Fruit fly (Drosophila melanogaster): ENCODE data around the gene CG7126.

Gene CG7126

DNA sequence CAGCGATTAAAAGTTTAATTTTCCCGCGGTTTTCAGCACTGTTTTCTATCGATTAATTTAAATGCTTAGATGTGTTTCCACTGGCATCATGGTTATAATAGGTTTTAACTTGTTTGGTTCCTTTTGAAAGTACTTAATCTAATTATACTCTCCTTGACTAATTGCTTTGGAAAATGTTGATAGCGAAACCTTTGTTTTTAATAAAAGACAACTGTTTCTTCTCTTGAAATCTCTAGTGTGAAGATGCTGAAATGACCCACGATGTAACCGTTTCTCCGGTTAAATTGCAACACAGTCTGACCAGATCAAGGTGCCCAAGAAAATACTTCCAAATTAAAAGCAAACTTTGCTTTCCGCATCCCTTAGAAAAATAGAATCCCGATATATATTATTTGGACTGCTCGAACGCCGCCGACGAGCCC is 3.7 kb downstream of the CG7126 start, which contains the start of gene Dlc90F (continued):
- TF ChIP-seq Kr (GFP tag; optimal IDR thresholded peaks at IDR 0.05): no peak
- peak; percentile 86 for TF ChIP-seq CHES-1-like (GFP tag; optimal IDR thresholded peaks at IDR 0.05)
- TF ChIP-seq ham (GFP tag; IDR thresholded peaks at IDR 0.05): no peak
- peak; percentile 40 for TF ChIP-seq D19B (GFP tag; optimal IDR thresholded peaks at IDR 0.05)
- TF ChIP-seq B-H2 (GFP tag; optimal IDR thresholded peaks at IDR 0.05): peak; percentile 67
- peak; percentile 25 for TF ChIP-seq CG12299 (tag; optimal IDR thresholded peaks at IDR 0.05)
- no peak for TF ChIP-seq CG10274 (GFP tag; optimal IDR thresholded peaks at IDR 0.05)
- peak; percentile 50 for TF ChIP-seq CG10543 (GFP tag; optimal IDR thresholded peaks at IDR 0.05)
- TF ChIP-seq az2 (GFP tag; optimal IDR thresholded peaks at IDR 0.05): peak; percentile 78
- TF ChIP-seq CG11504 (tag; optimal IDR thresholded peaks at IDR 0.05): peak; percentile 79
- TF ChIP-seq CG18599 (GFP tag; optimal IDR thresholded peaks at IDR 0.05): peak; percentile 44
- peak; percentile 78 for TF ChIP-seq CG10366 (GFP tag; IDR thresholded peaks at IDR 0.05)
- TF ChIP-seq Atf3 (GFP tag; optimal IDR thresholded peaks at IDR 0.05): peak; percentile 68
- TF ChIP-seq gro (GFP tag; optimal IDR thresholded peaks at IDR 0.05): peak; percentile 33
- peak; percentile 85 for TF ChIP-seq Side (GFP tag; optimal IDR thresholded peaks at IDR 0.05)
- peak; percentile 11 for TF ChIP-seq CG17912 (GFP tag; optimal IDR thresholded peaks at IDR 0.05)
- peak; percentile 41 for TF ChIP-seq wdn (GFP tag; IDR thresholded peaks at IDR 0.05)
- TF ChIP-seq HmgZ (tag; optimal IDR thresholded peaks at IDR 0.05): peak; percentile 81
- TF ChIP-seq CG30431 (GFP tag; optimal IDR thresholded peaks at IDR 0.05): peak; percentile 61
- peak; percentile 82 for TF ChIP-seq Xbp1 (GFP tag; optimal IDR thresholded peaks at IDR 0.05)
- peak; percentile 53 for TF ChIP-seq sens-2 (GFP tag; IDR thresholded peaks at IDR 0.05)
- no peak for TF ChIP-seq z (GFP tag; IDR thresholded peaks at IDR 0.05)
- TF ChIP-seq Asciz (GFP tag; optimal IDR thresholded peaks at IDR 0.05): peak; percentile 12
- TF ChIP-seq Nf-YB (GFP tag; optimal IDR thresholded peaks at IDR 0.05): peak; percentile 59
- TF ChIP-seq tna (GFP tag; IDR thresholded peaks at IDR 0.05; ENCODE audit: partially characterized antibody): no peak
- TF ChIP-seq Sry-β (GFP tag; optimal IDR thresholded peaks at IDR 0.05): no peak
- TF ChIP-seq CG11093 (GFP tag; IDR thresholded peaks at IDR 0.05): peak; percentile 66; the same call in 2 of the 3 replicates
- peak; percentile 31 for TF ChIP-seq CG11723 (GFP tag; optimal IDR thresholded peaks at IDR 0.05)
- TF ChIP-seq CrebB (tag; optimal IDR thresholded peaks at IDR 0.05): no peak
- peak; percentile 85 for TF ChIP-seq tgo (GFP tag; IDR thresholded peaks at IDR 0.05)
- no peak for TF ChIP-seq CG17568 (GFP tag; optimal IDR thresholded peaks at IDR 0.05)
- peak; percentile 64 for TF ChIP-seq Dref (GFP tag; IDR thresholded peaks at IDR 0.05)
- TF ChIP-seq CG9609 (GFP tag; optimal IDR thresholded peaks at IDR 0.05): peak; percentile 87
- peak; percentile 61; the same call in 1 of the 2 replicates for TF ChIP-seq seq (GFP tag; IDR thresholded peaks at IDR 0.05)
- TF ChIP-seq hkb (optimal IDR thresholded peaks at IDR 0.05): peak; percentile 94
- peak; percentile 63; the same call in 1 of the 2 replicates for TF ChIP-seq hkb (GFP tag; IDR thresholded peaks at IDR 0.05)
- peak; percentile 46 for TF ChIP-seq Bteb2 (GFP tag; optimal IDR thresholded peaks at IDR 0.05)
- TF ChIP-seq Fer3 (tag; optimal IDR thresholded peaks at IDR 0.05): peak; percentile 60
- TF ChIP-seq ro (GFP tag; IDR thresholded peaks at IDR 0.05): no peak; the same call in 1 of the 2 replicates
- TF ChIP-seq Abd-B (GFP tag; optimal IDR thresholded peaks at IDR 0.05): peak; percentile 95
- TF ChIP-seq run (tag; optimal IDR thresholded peaks at IDR 0.05): no peak
- peak; percentile 80 for TF ChIP-seq CG2889 (GFP tag; IDR thresholded peaks at IDR 0.05)
- no peak; the same call in 2 of the 3 replicates for TF ChIP-seq gce (GFP tag; IDR thresholded peaks at IDR 0.05)
- no peak for TF ChIP-seq Spps (tag; optimal IDR thresholded peaks at IDR 0.05)
- TF ChIP-seq CG2116 (GFP tag; optimal IDR thresholded peaks at IDR 0.05): peak; percentile 82
- peak; percentile 65 for TF ChIP-seq fd96Cb (tag; optimal IDR thresholded peaks at IDR 0.05)
- TF ChIP-seq sd (tag; optimal IDR thresholded peaks at IDR 0.05): peak; percentile 22
- peak; percentile 75 for TF ChIP-seq bcd (GFP tag; optimal IDR thresholded peaks at IDR 0.05)
- peak; percentile 83 for TF ChIP-seq lilli (GFP tag; optimal IDR thresholded peaks at IDR 0.05)
- no peak for TF ChIP-seq ato (GFP tag; IDR thresholded peaks at IDR 0.05; ENCODE audit: partially characterized antibody)
- TF ChIP-seq CG16779 (GFP tag; IDR thresholded peaks at IDR 0.05): no peak
